Worm (Caenorhabditis elegans): ENCODE data around the gene T07H8.11.

DNA sequence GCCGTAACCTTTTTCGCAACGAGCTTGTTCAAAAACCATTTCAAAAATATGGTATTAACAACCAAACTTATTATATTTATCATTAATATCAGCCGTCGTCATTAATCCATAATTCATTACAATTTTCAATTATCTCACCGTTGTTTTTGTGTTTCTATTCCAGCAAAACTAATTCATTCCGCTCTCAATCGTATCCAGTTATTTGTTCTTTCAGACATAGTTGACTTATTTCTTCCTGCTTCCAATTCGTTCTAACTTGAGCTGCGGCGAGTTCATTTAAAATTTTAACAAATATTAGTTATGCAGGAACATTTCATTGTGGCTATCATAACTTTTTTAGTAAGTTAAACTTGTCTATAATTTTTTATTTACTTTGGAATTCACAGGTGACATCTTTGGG is 24.8 kb upstream of the T07H8.11 start, which contains the start of gene srx-16:
- TF ChIP-seq sox-4 (tag; optimal IDR thresholded peaks at IDR 0.05) (no peak), lin-11 (tag; optimal IDR thresholded peaks at IDR 0.05) (no peak), rnt-1 (tag; optimal IDR thresholded peaks at IDR 0.05) (no peak), ceh-34 (tag; optimal IDR thresholded peaks at IDR 0.05) (no peak)
